Fruit fly (Drosophila melanogaster) whole organism, embryonic: ENCODE measurements around the gene Trs20.

Source experiments
- Bgb ChIP-seq: fragments of 200-800 bp; sonication (Bioruptor generic); IDR thresholded peaks from 2 replicates; pipeline ENCODE4 v1.3.6; 2022; ENCODE audit warnings: missing biosample characterization, missing genetic modification characterization; ENCODE audit not compliant: partially characterized antibody
- BtbVII ChIP-seq: fragments of 200-800 bp; sonication (Bioruptor generic); optimal IDR thresholded peaks from 3 replicates; lab custom pipeline; 2017; ENCODE audit warnings: missing biosample characterization, mild to moderate bottlenecking, missing genetic modification characterization
- CG1024 ChIP-seq: fragments of 200-800 bp; sonication (Bioruptor generic); IDR thresholded peaks from 2 replicates; pipeline ENCODE4 v1.3.6; 2022; ENCODE audit warnings: missing biosample characterization, missing genetic modification characterization
- CG12155 ChIP-seq: fragments of 200-800 bp; sonication (Bioruptor generic); optimal IDR thresholded peaks from 3 replicates; lab custom pipeline; 2016; ENCODE audit warnings: missing biosample characterization, missing genetic modification characterization
- CG13424 ChIP-seq: fragments of 200-800 bp; sonication (Bioruptor generic); optimal IDR thresholded peaks from 2 replicates; lab custom pipeline; 2019; ENCODE audit warnings: missing biosample characterization, mild to moderate bottlenecking, missing genetic modification characterization, moderate library complexity
- CG15011 ChIP-seq: fragments of 200-800 bp; sonication (Bioruptor generic); optimal IDR thresholded peaks from 3 replicates; lab custom pipeline; 2018; ENCODE audit warnings: missing biosample characterization, mild to moderate bottlenecking, missing genetic modification characterization
- CG16863 ChIP-seq: fragments of 200-800 bp; sonication (Bioruptor generic); optimal IDR thresholded peaks from 3 replicates; lab custom pipeline; 2016; ENCODE audit warnings: missing biosample characterization, missing genetic modification characterization
- CG17186 ChIP-seq: fragments of 200-800 bp; sonication (Bioruptor generic); optimal IDR thresholded peaks from 3 replicates; lab custom pipeline; 2017; ENCODE audit warnings: missing biosample characterization, missing genetic modification reagents, missing genetic modification characterization
- CG17359 ChIP-seq: fragments of 200-800 bp; sonication (Bioruptor generic); optimal IDR thresholded peaks from 3 replicates; lab custom pipeline; 2018; ENCODE audit warnings: missing biosample characterization, mild to moderate bottlenecking, missing genetic modification characterization, moderate library complexity
- CG17802 ChIP-seq: fragments of 200-800 bp; sonication (Bioruptor generic); optimal IDR thresholded peaks from 2 replicates; lab custom pipeline; 2018; ENCODE audit warnings: missing biosample characterization, mild to moderate bottlenecking, missing genetic modification characterization, moderate library complexity
- CG2120 ChIP-seq: fragments of 200-800 bp; sonication (Bioruptor generic); optimal IDR thresholded peaks from 3 replicates; lab custom pipeline; 2016; ENCODE audit warnings: missing biosample characterization, missing genetic modification characterization
- CG30403 ChIP-seq: fragments of 200-800 bp; sonication (Bioruptor generic); optimal IDR thresholded peaks from 3 replicates; lab custom pipeline; 2016; ENCODE audit warnings: missing biosample characterization, missing genetic modification characterization
- CG3407 ChIP-seq: fragments of 200-800 bp; sonication (Bioruptor generic); optimal IDR thresholded peaks from 2 replicates; lab custom pipeline; 2018; ENCODE audit warnings: missing biosample characterization, mild to moderate bottlenecking, missing genetic modification characterization
- CG3995 ChIP-seq: fragments of 200-800 bp; sonication (Bioruptor generic); optimal IDR thresholded peaks from 3 replicates; lab custom pipeline; 2016; ENCODE audit warnings: missing biosample characterization, missing genetic modification characterization
- CG6689 ChIP-seq: fragments of 200-800 bp; sonication (Bioruptor generic); IDR thresholded peaks from 2 replicates; pipeline ENCODE4 v1.3.6; 2022; ENCODE audit warnings: missing biosample characterization, missing genetic modification characterization
- CG7556 ChIP-seq: fragments of 200-800 bp; sonication (Bioruptor generic); optimal IDR thresholded peaks from 2 replicates; lab custom pipeline; 2017; ENCODE audit warnings: missing biosample characterization, mild to moderate bottlenecking, missing genetic modification characterization
- CG7987 ChIP-seq: fragments of 200-800 bp; sonication (Bioruptor generic); optimal IDR thresholded peaks from 2 replicates; lab custom pipeline; 2018; ENCODE audit warnings: missing biosample characterization, mild to moderate bottlenecking, missing genetic modification characterization, moderate library complexity
- CG8924 ChIP-seq: fragments of 200-800 bp; optimal IDR thresholded peaks from 3 replicates; lab custom pipeline; 2019; ENCODE audit warnings: missing biosample characterization, mild to moderate bottlenecking, missing genetic modification characterization, moderate library complexity
- CG9797 ChIP-seq: fragments of 200-800 bp; sonication (Bioruptor generic); optimal IDR thresholded peaks from 3 replicates; lab custom pipeline; 2018; ENCODE audit warnings: missing biosample characterization, mild to moderate bottlenecking, missing genetic modification characterization
- D ChIP-seq, 2 experiments: fragments of 200-800 bp in 1 of 2; fragments of >200 bp in 1 of 2; sonication (Bioruptor generic) in 1 of 2; optimal IDR thresholded peaks; 2 replicates in 1 of 2; 3 replicates in 1 of 2; lab custom pipeline; 2017; ENCODE audit warnings: mild to moderate bottlenecking in 1 of 2, missing biosample characterization in 1 of 2, missing genetic modification characterization in 1 of 2, missing genetic modification reagents in 1 of 2
- Fer1 ChIP-seq: fragments of 200-800 bp; sonication (Bioruptor generic); optimal IDR thresholded peaks from 2 replicates; lab custom pipeline; 2017; ENCODE audit warnings: missing biosample characterization, mild to moderate bottlenecking, missing genetic modification characterization
- HLH54F ChIP-seq: fragments of 200-800 bp; sonication (Bioruptor generic); optimal IDR thresholded peaks from 3 replicates; lab custom pipeline; 2016; ENCODE audit warnings: missing biosample characterization, missing genetic modification characterization
- NK7.1 ChIP-seq: fragments of 200-800 bp; sonication (Bioruptor generic); optimal IDR thresholded peaks from 3 replicates; lab custom pipeline; 2016; ENCODE audit warnings: missing biosample characterization, missing genetic modification characterization
- Neu2 ChIP-seq: fragments of 200-800 bp; sonication (Bioruptor generic); optimal IDR thresholded peaks from 3 replicates; lab custom pipeline; 2016; ENCODE audit warnings: missing biosample characterization, missing genetic modification characterization, borderline replicate concordance
- NfI ChIP-seq: fragments of 200-800 bp; sonication (Bioruptor generic); optimal IDR thresholded peaks from 3 replicates; lab custom pipeline; 2018; ENCODE audit warnings: missing biosample characterization, mild to moderate bottlenecking, missing genetic modification characterization, moderate library complexity
- Ravus ChIP-seq: fragments of 200-800 bp; sonication (Bioruptor generic); IDR thresholded peaks from 2 replicates; pipeline ENCODE4 v1.3.6; 2022; ENCODE audit warnings: missing biosample characterization, missing genetic modification characterization
- Rfx ChIP-seq: fragments of 200-800 bp; sonication (Bioruptor generic); IDR thresholded peaks from 2 replicates; pipeline ENCODE4 v1.3.6; 2022; ENCODE audit warnings: missing biosample characterization, missing genetic modification characterization
- amos ChIP-seq: fragments of 200-800 bp; sonication (Bioruptor generic); IDR thresholded peaks from 2 replicates; pipeline ENCODE4 v1.3.6; 2022; ENCODE audit warnings: missing biosample characterization, missing genetic modification characterization; ENCODE audit not compliant: partially characterized antibody
- az2 ChIP-seq: fragments of 200-800 bp; sonication (Bioruptor generic); optimal IDR thresholded peaks from 3 replicates; lab custom pipeline; 2016; ENCODE audit warnings: missing biosample characterization, missing genetic modification characterization
- bab2 ChIP-seq: fragments of 200-800 bp; sonication (Bioruptor generic); optimal IDR thresholded peaks from 2 replicates; lab custom pipeline; 2016; ENCODE audit warnings: missing biosample characterization, missing genetic modification characterization
- cas ChIP-seq: fragments of 200-800 bp; sonication (Bioruptor generic); IDR thresholded peaks from 2 replicates; pipeline ENCODE4 v1.3.6; 2022; ENCODE audit warnings: missing biosample characterization, missing genetic modification characterization
- cg ChIP-seq: fragments of 200-800 bp; sonication (Bioruptor generic); optimal IDR thresholded peaks from 3 replicates; lab custom pipeline; 2019; ENCODE audit warnings: missing biosample characterization, mild to moderate bottlenecking, missing genetic modification characterization, moderate library complexity
- croc ChIP-seq: fragments of 200-800 bp; sonication (Bioruptor generic); conservative IDR thresholded peaks from 3 replicates; pipeline ENCODE4 v1.3.6; 2022; ENCODE audit warnings: missing biosample characterization, missing genetic modification characterization
- dmrt99B ChIP-seq: fragments of 200-800 bp; sonication (Bioruptor generic); optimal IDR thresholded peaks from 2 replicates; lab custom pipeline; 2018; ENCODE audit warnings: missing biosample characterization, mild to moderate bottlenecking, missing genetic modification characterization, moderate library complexity
- esg ChIP-seq: fragments of 200-800 bp; sonication (Bioruptor generic); conservative IDR thresholded peaks from 2 replicates; pipeline ENCODE4 v1.3.6; 2022; ENCODE audit warnings: missing biosample characterization, missing genetic modification characterization
- gem ChIP-seq: fragments of 200-800 bp; sonication (Bioruptor generic); optimal IDR thresholded peaks from 2 replicates; lab custom pipeline; 2019; ENCODE audit warnings: missing biosample characterization, mild to moderate bottlenecking, missing genetic modification characterization, moderate library complexity
- gt ChIP-seq: fragments of 200-800 bp; sonication (Bioruptor generic); IDR thresholded peaks from 2 replicates; pipeline ENCODE4 v1.3.6; 2022; ENCODE audit warnings: missing biosample characterization, missing genetic modification characterization
- kah ChIP-seq: fragments of 200-800 bp; sonication (Bioruptor generic); optimal IDR thresholded peaks from 2 replicates; lab custom pipeline; 2018; ENCODE audit warnings: missing biosample characterization, mild to moderate bottlenecking, missing genetic modification characterization
- lab ChIP-seq: fragments of 200-800 bp; sonication (Bioruptor generic); optimal IDR thresholded peaks from 3 replicates; lab custom pipeline; 2017; ENCODE audit warnings: missing biosample characterization, missing genetic modification characterization, mild to moderate bottlenecking, moderate library complexity, missing genetic modification reagents
- mam ChIP-seq: fragments of 200-800 bp; sonication (Bioruptor generic); optimal IDR thresholded peaks from 3 replicates; lab custom pipeline; 2016; ENCODE audit warnings: missing biosample characterization, missing genetic modification characterization
- pan ChIP-seq, 4 experiments: fragments of >200 bp in 3 of 4; fragments of 200-800 bp in 1 of 4; sonication (Bioruptor generic) in 1 of 4; optimal IDR thresholded peaks in 3 of 4; IDR thresholded peaks in 1 of 4; 2 replicates each; pipeline versions ENCODE4 v1.3.6 to Lab custom; 2017 to 2022; ENCODE audit warnings: missing biosample characterization in 2 of 4, missing genetic modification characterization in 2 of 4, mixed read lengths in 1 of 4
- pfk ChIP-seq: fragments of 200-800 bp; sonication (Bioruptor generic); optimal IDR thresholded peaks from 2 replicates; lab custom pipeline; 2018; ENCODE audit warnings: missing biosample characterization, mild to moderate bottlenecking, missing genetic modification characterization, moderate library complexity
- prd ChIP-seq, 3 experiments: fragments of >200 bp in 2 of 3; fragments of 200-800 bp in 1 of 3; sonication (Bioruptor generic) in 1 of 3; optimal IDR thresholded peaks in 2 of 3; IDR thresholded peaks in 1 of 3; 2 replicates in 2 of 3; 3 replicates in 1 of 3; pipeline versions ENCODE4 v1.3.6 to Lab custom; 2017 to 2022; ENCODE audit warnings: missing biosample characterization in 1 of 3, missing genetic modification characterization in 1 of 3
- pros ChIP-seq: fragments of 200-800 bp; sonication (Bioruptor generic); optimal IDR thresholded peaks from 3 replicates; lab custom pipeline; 2019; ENCODE audit warnings: missing biosample characterization, mild to moderate bottlenecking, missing genetic modification characterization, moderate library complexity
- slp2 ChIP-seq: fragments of 200-800 bp; sonication (Bioruptor generic); optimal IDR thresholded peaks from 2 replicates; lab custom pipeline; 2016; ENCODE audit warnings: missing biosample characterization, missing genetic modification characterization
- tx ChIP-seq: fragments of 200-800 bp; sonication (Bioruptor generic); optimal IDR thresholded peaks from 2 replicates; lab custom pipeline; 2016; ENCODE audit warnings: missing biosample characterization, missing genetic modification characterization
- wdn ChIP-seq: fragments of 200-800 bp; sonication (Bioruptor generic); IDR thresholded peaks from 2 replicates; pipeline ENCODE4 v1.3.6; 2022; ENCODE audit warnings: missing biosample characterization, missing genetic modification characterization

Gene Trs20

dm6 chr3L:16149418-16150160 is 18.2 kb upstream of the Trs20 start:
- TF ChIP-seq CG2120 (peak; percentile 58), kah (GFP tag; lab: Kevin White, UChicago) (no peak), CG1024 (GFP tag; lab: Robert Waterston, UW) (no peak), esg (GFP tag; lab: Robert Waterston, UW) (no peak), CG17802 (no peak), cas (GFP tag; lab: Robert Waterston, UW) (no peak), CG12155 (GFP tag; lab: Kevin White, UChicago) (no peak), az2 (GFP tag; lab: Kevin White, UChicago) (no peak), Fer1 (GFP tag; lab: Kevin White, UChicago) (peak; percentile 20), gem (peak; percentile 57), bab2 (GFP tag; lab: Kevin White, UChicago) (no peak), Bgb (no peak), CG15011 (GFP tag; lab: Kevin White, UChicago) (peak; percentile 22), croc (GFP tag; lab: Robert Waterston, UW) (no peak), CG17186 (no peak), CG13424 (tag; lab: Kevin White, UChicago) (peak; percentile 24), Neu2 (no peak), CG17359 (peak; percentile 13), wdn (no peak), gt (no peak), CG16863 (GFP tag; lab: Kevin White, UChicago) (peak; percentile 24), mam (GFP tag; lab: Kevin White, UChicago) (peak; percentile 22), NK7.1 (no peak), pfk (GFP tag; lab: Kevin White, UChicago) (no peak), pan (optimal IDR thresholded peaks at IDR 0.05; lab: Kevin White, UChicago) (no peak), pan (GFP tag; optimal IDR thresholded peaks at IDR 0.05 in 1 of 2, IDR thresholded peaks at IDR 0.05 in 1 of 2) (peak in 1 of 2 experiments; percentile 26), dmrt99B (tag; lab: Kevin White, UChicago) (peak; percentile 54), lab (GFP tag; lab: Kevin White, UChicago) (peak; percentile 63), CG3407 (GFP tag; lab: Kevin White, UChicago) (no peak), Rfx (GFP tag; lab: Robert Waterston, UW) (peak; percentile 48; the same call in 1 of the 2 replicates), D (optimal IDR thresholded peaks at IDR 0.05; lab: Kevin White, UChicago) (no peak), D (GFP tag; optimal IDR thresholded peaks at IDR 0.05; lab: Kevin White, UChicago) (no peak), CG6689 (GFP tag; lab: Robert Waterston, UW) (0 out of 2 replicates have a peak, but pooled peaks have one; percentile 25), NfI (GFP tag; lab: Kevin White, UChicago) (no peak), slp2 (peak; percentile 13), CG9797 (GFP tag; lab: Kevin White, UChicago) (no peak), tx (peak; percentile 19), HLH54F (peak; percentile 6), cg (GFP tag; lab: Kevin White, UChicago) (peak; percentile 35), amos (GFP tag; lab: Robert Waterston, UW) (no peak), pros (GFP tag; lab: Kevin White, UChicago) (no peak), CG3995 (GFP tag; lab: Kevin White, UChicago) (no peak), CG30403 (GFP tag; lab: Kevin White, UChicago) (peak; percentile 46), prd (optimal IDR thresholded peaks at IDR 0.05; lab: Kevin White, UChicago) (no peak), prd (GFP tag; IDR thresholded peaks at IDR 0.05; lab: Robert Waterston, UW) (peak; percentile 24; the same call in 1 of the 3 replicates), CG8924 (tag; lab: Kevin White, UChicago) (peak; percentile 23), CG7556 (GFP tag; lab: Kevin White, UChicago) (peak; percentile 52), CG7987 (GFP tag; lab: Kevin White, UChicago) (peak; percentile 11), BtbVII (peak; percentile 24), Ravus (GFP tag; lab: Robert Waterston, UW) (no peak)
